Worm (Caenorhabditis elegans) whole organism, late embryonic: ENCODE data around the gene ZC506.1.

Source experiments
- C38D4.7 ChIP-seq: fragments of 200-800 bp; sonication (Bioruptor generic); optimal IDR thresholded peaks from 2 replicates; lab custom pipeline; 2018; ENCODE audit warnings: mild to moderate bottlenecking, missing genetic modification characterization, moderate library complexity, missing compliant biosample characterization
- ceh-45 ChIP-seq: fragments of 200-800 bp; sonication (Bioruptor generic); IDR thresholded peaks from 2 replicates; pipeline ENCODE4 v1.3.6; 2022; ENCODE audit warnings: missing genetic modification reagents, missing genetic modification characterization, missing compliant biosample characterization
- ceh-48 ChIP-seq: sonication (generic microtip); optimal IDR thresholded peaks from 2 replicates; lab custom pipeline; 2016; ENCODE audit warnings: missing genetic modification characterization, inconsistent platforms, missing compliant biosample characterization
- ceh-9 ChIP-seq: sonication (generic microtip); optimal IDR thresholded peaks from 2 replicates; lab custom pipeline; 2016; ENCODE audit warnings: mild to moderate bottlenecking, missing genetic modification characterization, inconsistent platforms, missing compliant biosample characterization
- hlh-30 ChIP-seq: sonication (generic microtip); optimal IDR thresholded peaks from 2 replicates; lab custom pipeline; 2017; ENCODE audit warnings: antibody characterized with exemption, missing genetic modification characterization, missing compliant biosample characterization; ENCODE audit not compliant: insufficient read depth
- pax-1 ChIP-seq: fragments of 150-350 bp; optimal IDR thresholded peaks from 2 replicates; lab custom pipeline; 2014; ENCODE audit warnings: missing biosample characterization, missing genetic modification characterization

- TF ChIP-seq pax-1: no peak
- TF ChIP-seq ceh-48: no peak
- no peak for TF ChIP-seq C38D4.7 (GFP tag; lab: Kevin White, UChicago)
- TF ChIP-seq hlh-30 (tag; lab: Kevin White, UChicago): no peak
- TF ChIP-seq ceh-45 (GFP tag; lab: Robert Waterston, UW): no peak
- no peak for TF ChIP-seq ceh-9 (tag; lab: Kevin White, UChicago)
Observed at ce11 chrX:9981259-9981658, 22.5 kb downstream of the ZC506.1 start.
